Fruit fly (Drosophila melanogaster) whole organism, embryonic: ENCODE results near the gene CG4101.
A peak's percentile ranks its signal among the peaks of the same experiment; 100 is the strongest.

ENCODE experiments used
- ATbp ChIP-seq: fragments of 200-800 bp; sonication (Bioruptor generic); optimal IDR thresholded peaks from 2 replicates; lab custom pipeline; 2017; ENCODE audit warnings: missing biosample characterization, mild to moderate bottlenecking, missing genetic modification characterization, missing genetic modification reagents
- Abd-B ChIP-seq: fragments of 200-800 bp; sonication (Bioruptor generic); optimal IDR thresholded peaks from 2 replicates; lab custom pipeline; 2018; ENCODE audit warnings: missing biosample characterization, mild to moderate bottlenecking, missing genetic modification characterization, moderate library complexity
- BtbVII ChIP-seq: fragments of 200-800 bp; sonication (Bioruptor generic); optimal IDR thresholded peaks from 3 replicates; lab custom pipeline; 2017; ENCODE audit warnings: missing biosample characterization, mild to moderate bottlenecking, missing genetic modification characterization
- CG10209 ChIP-seq: fragments of 200-800 bp; sonication (Bioruptor generic); optimal IDR thresholded peaks from 3 replicates; lab custom pipeline; 2017; ENCODE audit warnings: missing biosample characterization, mild to moderate bottlenecking, missing genetic modification characterization, missing genetic modification reagents
- CG10462 ChIP-seq: fragments of 200-800 bp; sonication (Bioruptor generic); optimal IDR thresholded peaks from 2 replicates; lab custom pipeline; 2016; ENCODE audit warnings: missing biosample characterization, missing genetic modification characterization
- CG10565 ChIP-seq: fragments of 200-800 bp; sonication (Bioruptor generic); optimal IDR thresholded peaks from 3 replicates; lab custom pipeline; 2016; ENCODE audit warnings: missing biosample characterization, mild to moderate bottlenecking, missing genetic modification characterization
- CG11398 ChIP-seq: fragments of 200-800 bp; sonication (Bioruptor generic); optimal IDR thresholded peaks from 2 replicates; lab custom pipeline; 2016; ENCODE audit warnings: missing biosample characterization, missing genetic modification characterization
- CG12104 ChIP-seq: fragments of 200-800 bp; sonication (Bioruptor generic); optimal IDR thresholded peaks from 3 replicates; lab custom pipeline; 2016; ENCODE audit warnings: missing biosample characterization, missing genetic modification characterization
- CG15514 ChIP-seq: fragments of 200-800 bp; sonication (Bioruptor generic); optimal IDR thresholded peaks from 3 replicates; lab custom pipeline; 2017; ENCODE audit warnings: missing biosample characterization, missing genetic modification characterization, mild to moderate bottlenecking, moderate library complexity, missing genetic modification reagents
- CG15601 ChIP-seq: fragments of 200-800 bp; sonication (Bioruptor generic); optimal IDR thresholded peaks from 3 replicates; lab custom pipeline; 2019; ENCODE audit warnings: missing biosample characterization, mild to moderate bottlenecking, missing genetic modification characterization, moderate library complexity
- CG16813 ChIP-seq: fragments of 200-800 bp; sonication (Bioruptor generic); IDR thresholded peaks from 3 replicates; pipeline ENCODE4 v1.3.6; 2022; ENCODE audit warnings: missing biosample characterization, missing genetic modification characterization; ENCODE audit not compliant: partially characterized antibody
- CG18599 ChIP-seq: fragments of 200-800 bp; sonication (Bioruptor generic); optimal IDR thresholded peaks from 3 replicates; lab custom pipeline; 2017; ENCODE audit warnings: missing biosample characterization, missing genetic modification characterization, mild to moderate bottlenecking, moderate library complexity, missing genetic modification reagents
- CG4328 ChIP-seq: fragments of 200-800 bp; sonication (Bioruptor generic); optimal IDR thresholded peaks from 3 replicates; lab custom pipeline; 2017; ENCODE audit warnings: missing biosample characterization, missing genetic modification reagents, missing genetic modification characterization
- CG4360 ChIP-seq: fragments of 200-800 bp; sonication (Bioruptor generic); IDR thresholded peaks from 2 replicates; pipeline ENCODE4 v1.3.6; 2022; ENCODE audit warnings: missing biosample characterization, missing genetic modification characterization
- CG4617 ChIP-seq: fragments of 200-800 bp; sonication (Bioruptor generic); optimal IDR thresholded peaks from 3 replicates; lab custom pipeline; 2016; ENCODE audit warnings: missing biosample characterization, missing genetic modification characterization, borderline replicate concordance
- CG6854 ChIP-seq: fragments of 200-800 bp; sonication (Bioruptor generic); optimal IDR thresholded peaks from 3 replicates; lab custom pipeline; 2017; ENCODE audit warnings: missing biosample characterization, mild to moderate bottlenecking, missing genetic modification characterization
- CG7987 ChIP-seq: fragments of 200-800 bp; sonication (Bioruptor generic); optimal IDR thresholded peaks from 2 replicates; lab custom pipeline; 2018; ENCODE audit warnings: missing biosample characterization, mild to moderate bottlenecking, missing genetic modification characterization, moderate library complexity
- CG8388 ChIP-seq: fragments of 200-800 bp; sonication (Bioruptor generic); optimal IDR thresholded peaks from 2 replicates; lab custom pipeline; 2019; ENCODE audit warnings: missing biosample characterization, mild to moderate bottlenecking, missing genetic modification characterization, moderate library complexity
- CG8765 ChIP-seq: fragments of 200-800 bp; sonication (Bioruptor generic); IDR thresholded peaks from 2 replicates; pipeline ENCODE4 v1.3.6; 2022; ENCODE audit warnings: missing biosample characterization, missing genetic modification characterization
- CG9727 ChIP-seq: fragments of 200-800 bp; sonication (Bioruptor generic); optimal IDR thresholded peaks from 3 replicates; lab custom pipeline; 2017; ENCODE audit warnings: missing biosample characterization, mild to moderate bottlenecking, missing genetic modification characterization
- CG9817 ChIP-seq: fragments of 200-800 bp; sonication (Bioruptor generic); optimal IDR thresholded peaks from 2 replicates; lab custom pipeline; 2018; ENCODE audit warnings: missing biosample characterization, mild to moderate bottlenecking, missing genetic modification characterization, moderate library complexity
- D19B ChIP-seq: fragments of 200-800 bp; sonication (Bioruptor generic); optimal IDR thresholded peaks from 2 replicates; lab custom pipeline; 2017; ENCODE audit warnings: missing biosample characterization, mild to moderate bottlenecking, missing genetic modification characterization
- Dad ChIP-seq: fragments of 200-800 bp; sonication (Bioruptor generic); optimal IDR thresholded peaks from 3 replicates; lab custom pipeline; 2016; ENCODE audit warnings: missing biosample characterization, missing genetic modification characterization
- Ets65A ChIP-seq: fragments of 200-800 bp; sonication (Bioruptor generic); peaks from one replicate; lab custom pipeline; 2016; ENCODE audit warnings: missing biosample characterization, missing genetic modification characterization
- Lim3 ChIP-seq: fragments of 200-800 bp; sonication (Bioruptor generic); IDR thresholded peaks from 2 replicates; pipeline ENCODE4 v1.3.6; 2022; ENCODE audit warnings: missing biosample characterization, missing genetic modification characterization
- MESR4 ChIP-seq: fragments of 200-800 bp; sonication (Bioruptor generic); optimal IDR thresholded peaks from 2 replicates; lab custom pipeline; 2018; ENCODE audit warnings: missing biosample characterization, mild to moderate bottlenecking, missing genetic modification characterization, moderate library complexity
- Max ChIP-seq: fragments of 200-800 bp; sonication (Bioruptor generic); optimal IDR thresholded peaks from 2 replicates; lab custom pipeline; 2016; ENCODE audit warnings: missing biosample characterization, mild to moderate bottlenecking, missing genetic modification characterization
- Meics ChIP-seq: fragments of 200-800 bp; sonication (Bioruptor generic); optimal IDR thresholded peaks from 2 replicates; lab custom pipeline; 2017; ENCODE audit warnings: missing biosample characterization, mild to moderate bottlenecking, missing genetic modification characterization
- Nf-YB ChIP-seq: fragments of 200-800 bp; sonication (Bioruptor generic); optimal IDR thresholded peaks from 3 replicates; lab custom pipeline; 2019; ENCODE audit warnings: missing biosample characterization, mild to moderate bottlenecking, missing genetic modification characterization, moderate library complexity
- Rfx ChIP-seq: fragments of 200-800 bp; sonication (Bioruptor generic); IDR thresholded peaks from 2 replicates; pipeline ENCODE4 v1.3.6; 2022; ENCODE audit warnings: missing biosample characterization, missing genetic modification characterization
- ac ChIP-seq: fragments of 200-800 bp; sonication (Bioruptor generic); optimal IDR thresholded peaks from 3 replicates; lab custom pipeline; 2017; ENCODE audit warnings: missing biosample characterization, mild to moderate bottlenecking, missing genetic modification characterization
- cato ChIP-seq: fragments of 200-800 bp; sonication (Bioruptor generic); optimal IDR thresholded peaks from 2 replicates; lab custom pipeline; 2016; ENCODE audit warnings: missing biosample characterization, missing genetic modification characterization, borderline replicate concordance
- caup ChIP-seq: fragments of 200-800 bp; sonication (Bioruptor generic); optimal IDR thresholded peaks from 3 replicates; lab custom pipeline; 2017; ENCODE audit warnings: missing biosample characterization, mild to moderate bottlenecking, missing genetic modification characterization, moderate library complexity; ENCODE audit not compliant: severe bottlenecking
- corto ChIP-seq: fragments of 200-800 bp; sonication (Bioruptor generic); optimal IDR thresholded peaks from 2 replicates; lab custom pipeline; 2016; ENCODE audit warnings: missing biosample characterization, mild to moderate bottlenecking, missing genetic modification characterization, moderate library complexity
- dmrt99B ChIP-seq: fragments of 200-800 bp; sonication (Bioruptor generic); optimal IDR thresholded peaks from 2 replicates; lab custom pipeline; 2018; ENCODE audit warnings: missing biosample characterization, mild to moderate bottlenecking, missing genetic modification characterization, moderate library complexity
- emc ChIP-seq: fragments of 200-800 bp; sonication (Bioruptor generic); optimal IDR thresholded peaks from 2 replicates; lab custom pipeline; 2016; ENCODE audit warnings: missing biosample characterization, missing genetic modification characterization
- gce ChIP-seq: fragments of 200-800 bp; sonication (Bioruptor generic); IDR thresholded peaks from 3 replicates; pipeline ENCODE4 v1.3.6; 2022; ENCODE audit warnings: missing biosample characterization, missing genetic modification characterization
- gfzf ChIP-seq: fragments of 200-800 bp; sonication (Bioruptor generic); optimal IDR thresholded peaks from 2 replicates; lab custom pipeline; 2016; ENCODE audit warnings: missing biosample characterization, mild to moderate bottlenecking, missing genetic modification characterization, moderate library complexity
- hbn ChIP-seq: fragments of 200-800 bp; sonication (Bioruptor generic); IDR thresholded peaks from 2 replicates; pipeline ENCODE4 v1.3.6; 2022; ENCODE audit warnings: missing biosample characterization, missing genetic modification characterization; ENCODE audit not compliant: partially characterized antibody
- mld ChIP-seq: fragments of 200-800 bp; sonication (Bioruptor generic); IDR thresholded peaks from 3 replicates; pipeline ENCODE4 v1.3.6; 2022; ENCODE audit warnings: missing biosample characterization, missing genetic modification characterization; ENCODE audit not compliant: partially characterized antibody
- odd ChIP-seq: fragments of 200-800 bp; sonication (Bioruptor generic); optimal IDR thresholded peaks from 2 replicates; lab custom pipeline; 2017; ENCODE audit warnings: missing biosample characterization, mild to moderate bottlenecking, missing genetic modification characterization
- p53 ChIP-seq: fragments of 200-800 bp; sonication (Bioruptor generic); optimal IDR thresholded peaks from 2 replicates; lab custom pipeline; 2016; ENCODE audit warnings: missing biosample characterization, missing genetic modification characterization
- pb ChIP-seq: fragments of 200-800 bp; sonication (Bioruptor generic); optimal IDR thresholded peaks from 3 replicates; lab custom pipeline; 2016; ENCODE audit warnings: missing biosample characterization, missing genetic modification characterization
- peb ChIP-seq: fragments of 200-800 bp; sonication (Bioruptor generic); IDR thresholded peaks from 2 replicates; pipeline ENCODE4 v1.3.6; 2022; ENCODE audit warnings: missing biosample characterization, missing genetic modification characterization
- prd ChIP-seq, 3 experiments: fragments of >200 bp in 2 of 3; fragments of 200-800 bp in 1 of 3; sonication (Bioruptor generic) in 1 of 3; optimal IDR thresholded peaks in 2 of 3; IDR thresholded peaks in 1 of 3; 2 replicates in 2 of 3; 3 replicates in 1 of 3; pipeline versions ENCODE4 v1.3.6 to Lab custom; 2017 to 2022; ENCODE audit warnings: missing biosample characterization in 1 of 3, missing genetic modification characterization in 1 of 3
- sd ChIP-seq: fragments of 200-800 bp; sonication (Bioruptor generic); optimal IDR thresholded peaks from 3 replicates; lab custom pipeline; 2018; ENCODE audit warnings: missing biosample characterization, mild to moderate bottlenecking, missing genetic modification characterization, moderate library complexity
- sna ChIP-seq: fragments of 200-800 bp; sonication (Bioruptor generic); IDR thresholded peaks from 2 replicates; pipeline ENCODE4 v1.3.6; 2022; ENCODE audit warnings: missing biosample characterization, missing genetic modification characterization; ENCODE audit not compliant: partially characterized antibody
- tap ChIP-seq: fragments of 200-800 bp; optimal IDR thresholded peaks from 3 replicates; lab custom pipeline; 2019; ENCODE audit warnings: missing biosample characterization, mild to moderate bottlenecking, missing genetic modification characterization, moderate library complexity
- tio ChIP-seq: fragments of 200-800 bp; sonication (Bioruptor generic); optimal IDR thresholded peaks from 2 replicates; lab custom pipeline; 2017; ENCODE audit warnings: missing biosample characterization, missing genetic modification characterization, inconsistent platforms
- usp ChIP-seq: fragments of >200 bp; optimal IDR thresholded peaks from 2 replicates; lab custom pipeline; 2017; ENCODE audit warnings: missing biosample characterization, missing genetic modification characterization

The CG4101 gene

DNA sequence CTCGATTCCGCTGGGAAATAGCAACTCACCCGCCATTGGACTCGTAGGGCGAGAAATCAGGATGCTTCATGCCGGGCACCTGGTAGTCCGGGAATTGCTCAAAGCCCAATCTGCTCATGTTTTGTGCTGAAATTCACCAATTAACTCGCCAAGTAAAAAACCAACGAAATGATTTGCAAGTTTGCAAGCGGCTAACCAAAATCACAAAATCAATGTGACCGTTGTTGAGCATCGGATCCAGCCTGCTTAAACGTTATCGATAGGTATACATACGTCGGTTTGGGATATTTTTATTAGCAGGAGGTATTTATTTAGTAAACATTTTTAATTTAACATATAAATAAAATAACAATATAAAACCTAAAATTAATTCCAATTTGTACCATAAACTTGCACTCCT lies 2.1 kb upstream of the CG4101 start, which contains the start of gene Prosbeta6 (continued):
- TF ChIP-seq hbn (GFP tag; lab: Robert Waterston, UW): peak; percentile 43
- TF ChIP-seq BtbVII (GFP tag; lab: Kevin White, UChicago): no peak
- TF ChIP-seq CG6854 (GFP tag; lab: Kevin White, UChicago): no peak
- TF ChIP-seq Rfx (GFP tag; lab: Robert Waterston, UW): no peak
- TF ChIP-seq CG8765 (GFP tag; lab: Robert Waterston, UW): no peak
- TF ChIP-seq CG7987: no peak
- TF ChIP-seq cato (GFP tag; lab: Kevin White, UChicago): no peak
- no peak for TF ChIP-seq Ets65A (GFP tag; lab: Kevin White, UChicago)
- no peak for TF ChIP-seq tap (tag; lab: Kevin White, UChicago)
- no peak for TF ChIP-seq Nf-YB (GFP tag; lab: Kevin White, UChicago)
- no peak for TF ChIP-seq Dad (GFP tag; lab: Kevin White, UChicago)
- TF ChIP-seq CG8388 (GFP tag; lab: Kevin White, UChicago): no peak
- TF ChIP-seq CG10565 (GFP tag; lab: Kevin White, UChicago): no peak
- TF ChIP-seq CG10209: no peak
- TF ChIP-seq gfzf (GFP tag; lab: Kevin White, UChicago): peak; percentile 69
- TF ChIP-seq CG10462 (GFP tag; lab: Kevin White, UChicago): no peak
- peak; percentile 45 for TF ChIP-seq sd (tag; lab: Kevin White, UChicago)
- TF ChIP-seq CG4360 (GFP tag; lab: Robert Waterston, UW): no peak
- TF ChIP-seq gce (GFP tag; lab: Robert Waterston, UW): no peak
- TF ChIP-seq Lim3 (GFP tag; lab: Robert Waterston, UW): no peak
- TF ChIP-seq mld (GFP tag; lab: Robert Waterston, UW): no peak
- no peak for TF ChIP-seq odd
- no peak for TF ChIP-seq Meics (GFP tag; lab: Kevin White, UChicago)
- no peak for TF ChIP-seq D19B
- TF ChIP-seq CG18599 (GFP tag; lab: Kevin White, UChicago): no peak
- no peak for TF ChIP-seq dmrt99B (tag; lab: Kevin White, UChicago)
- TF ChIP-seq tio (GFP tag; lab: Kevin White, UChicago): no peak
- TF ChIP-seq pb (GFP tag; lab: Kevin White, UChicago): no peak
- TF ChIP-seq CG9727: no peak
- TF ChIP-seq CG15601 (tag; lab: Kevin White, UChicago): no peak
- TF ChIP-seq CG12104 (GFP tag; lab: Kevin White, UChicago): no peak
- TF ChIP-seq corto (GFP tag; lab: Kevin White, UChicago): no peak
- peak; percentile 29 for TF ChIP-seq CG4617 (GFP tag; lab: Kevin White, UChicago)
- no peak for TF ChIP-seq ATbp
- peak; percentile 60 for TF ChIP-seq MESR4 (GFP tag; lab: Kevin White, UChicago)
- TF ChIP-seq ac (GFP tag; lab: Kevin White, UChicago): no peak
- TF ChIP-seq prd (optimal IDR thresholded peaks at IDR 0.05; lab: Kevin White, UChicago): no peak
- TF ChIP-seq prd (GFP tag; IDR thresholded peaks at IDR 0.05; lab: Robert Waterston, UW): no peak
- no peak for TF ChIP-seq emc (GFP tag; lab: Kevin White, UChicago)
- TF ChIP-seq sna: 0 out of 2 replicates have a peak, but pooled peaks have one; percentile 45
- no peak for TF ChIP-seq caup (GFP tag; lab: Kevin White, UChicago)
- peak; percentile 44; the same call in 2 of the 3 replicates for TF ChIP-seq CG16813 (GFP tag; lab: Robert Waterston, UW)
- no peak for TF ChIP-seq Abd-B (GFP tag; lab: Kevin White, UChicago)
- no peak for TF ChIP-seq usp (GFP tag; lab: Kevin White, UChicago)
- TF ChIP-seq CG9817: no peak
- no peak for TF ChIP-seq Max (GFP tag; lab: Kevin White, UChicago)
- no peak for TF ChIP-seq CG11398
- no peak for TF ChIP-seq p53
- no peak for TF ChIP-seq CG4328
- TF ChIP-seq CG15514 (GFP tag; lab: Kevin White, UChicago): no peak
- TF ChIP-seq peb: no peak
